Fruit fly (Drosophila melanogaster) Kc167 (cell line): ENCODE measurements around the gene CG13108.

ENCODE experiments used
- Sin3A ChIP-seq: fragments of >200 bp; optimal IDR thresholded peaks from 2 replicates; lab custom pipeline; 2018; ENCODE audit warnings: missing external identifiers
- h ChIP-seq: fragments of >200 bp; optimal IDR thresholded peaks from 3 replicates; lab custom pipeline; 2018; ENCODE audit warnings: missing external identifiers
- insv ChIP-seq: fragments of >200 bp; optimal IDR thresholded peaks from 3 replicates; lab custom pipeline; 2018; ENCODE audit warnings: missing external identifiers
- psq ChIP-seq: fragments of >200 bp; optimal IDR thresholded peaks from 2 replicates; lab custom pipeline; 2017; ENCODE audit warnings: missing external identifiers
- ttk ChIP-seq: sonication (Bioruptor generic); optimal IDR thresholded peaks from 2 replicates; lab custom pipeline; 2017; ENCODE audit warnings: missing external identifiers

dm6 chr2L:9182504-9182928 is 18.5 kb downstream of the CG13108 start:
- TF ChIP-seq insv (lab: Kevin White, UChicago) (no peak), Sin3A (lab: Kevin White, UChicago) (no peak), psq (no peak), ttk (no peak), h (lab: Kevin White, UChicago) (no peak)
